Worm (Caenorhabditis elegans) whole organism, young adult: ENCODE results near the gene C05C8.1.

Experiments
- K11D2.4 ChIP-seq: fragments of 200-800 bp; sonication (Bioruptor generic); IDR thresholded peaks from 2 replicates; pipeline ENCODE4 v1.3.6; 2022; ENCODE audit warnings: missing genetic modification reagents, missing genetic modification characterization, missing compliant biosample characterization
- nfya-2 ChIP-seq: fragments of 200-800 bp; sonication (Bioruptor generic); IDR thresholded peaks from 2 replicates; pipeline ENCODE4 v1.3.6; 2022; ENCODE audit warnings: missing genetic modification reagents, missing genetic modification characterization, missing compliant biosample characterization
- unc-62 ChIP-seq: fragments of 150-350 bp; optimal IDR thresholded peaks from 2 replicates; lab custom pipeline; 2014; ENCODE audit warnings: missing biosample characterization, missing genetic modification reagents, missing genetic modification characterization

DNA sequence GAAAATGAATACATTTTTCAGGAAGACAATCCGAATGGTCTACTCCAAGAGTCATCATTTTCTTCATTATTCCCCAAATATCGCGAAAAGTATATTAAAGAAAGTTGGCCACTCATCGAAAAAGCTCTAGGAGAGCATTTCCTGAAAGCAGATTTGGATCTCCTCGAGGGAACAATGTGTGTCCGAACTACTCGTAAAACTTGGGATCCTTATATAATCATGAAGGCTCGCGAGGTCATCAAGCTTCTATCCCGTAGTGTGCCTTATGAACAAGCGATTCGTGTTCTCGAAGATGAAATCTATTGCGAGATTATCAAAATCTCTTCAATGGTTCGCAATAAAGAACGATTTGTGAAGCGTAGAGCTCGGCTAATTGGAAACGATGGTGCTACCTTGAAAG lies 8.0 kb upstream of the C05C8.1 start:
- TF ChIP-seq unc-62 (no peak), K11D2.4 (GFP tag; lab: Robert Waterston, UW) (no peak), nfya-2 (GFP tag; lab: Robert Waterston, UW) (no peak)
